Fruit fly (Drosophila melanogaster): ENCODE results near the gene Arts.
A peak's percentile ranks its signal among the peaks of the same experiment; 100 is the strongest.

The Arts gene

dm6 chr3L:16566093-16566492 is 36.6 kb upstream of the Arts start (continued):
- no peak for TF ChIP-seq tup (GFP tag; optimal IDR thresholded peaks at IDR 0.05)
- no peak for TF ChIP-seq gfzf (GFP tag; optimal IDR thresholded peaks at IDR 0.05)
- TF ChIP-seq ranshi (GFP tag; IDR thresholded peaks at IDR 0.05): no peak
- TF ChIP-seq CG12219 (GFP tag; optimal IDR thresholded peaks at IDR 0.05): no peak
- TF ChIP-seq CG14441 (GFP tag; IDR thresholded peaks at IDR 0.05): no peak
- peak; percentile 27; the same call in 1 of the 3 replicates for TF ChIP-seq tgo (GFP tag; IDR thresholded peaks at IDR 0.05)
- no peak for TF ChIP-seq chm (GFP tag; IDR thresholded peaks at IDR 0.05)
- TF ChIP-seq CG9215 (GFP tag; IDR thresholded peaks at IDR 0.05): no peak
- TF ChIP-seq Hsf (GFP tag; optimal IDR thresholded peaks at IDR 0.05): peak; percentile 12
- TF ChIP-seq ewg (GFP tag; optimal IDR thresholded peaks at IDR 0.05): no peak
- TF ChIP-seq nerfin-2 (GFP tag; IDR thresholded peaks at IDR 0.05; ENCODE audit: partially characterized antibody): no peak
- TF ChIP-seq sd (tag; optimal IDR thresholded peaks at IDR 0.05): no peak
- TF ChIP-seq run (tag; optimal IDR thresholded peaks at IDR 0.05): no peak
- TF ChIP-seq stwl (tag; optimal IDR thresholded peaks at IDR 0.05): no peak
- TF ChIP-seq CG18619 (GFP tag; optimal IDR thresholded peaks at IDR 0.05): no peak
- TF ChIP-seq CG5245 (GFP tag; optimal IDR thresholded peaks at IDR 0.05): no peak
- peak in 1 of 3 experiments; percentile 21 for TF ChIP-seq lola (GFP tag; optimal IDR thresholded peaks at IDR 0.05)
- TF ChIP-seq Aef1 (GFP tag; IDR thresholded peaks at IDR 0.05): no peak
- TF ChIP-seq Ets65A (GFP tag): no peak
- no peak for TF ChIP-seq CG12104 (GFP tag; optimal IDR thresholded peaks at IDR 0.05)
- TF ChIP-seq dpn (GFP tag; optimal IDR thresholded peaks at IDR 0.05): no peak
- TF ChIP-seq Hmr (GFP tag; optimal IDR thresholded peaks at IDR 0.05): no peak
- no peak for TF ChIP-seq Scr (GFP tag; IDR thresholded peaks at IDR 0.05; ENCODE audit: partially characterized antibody)
- TF ChIP-seq pan (optimal IDR thresholded peaks at IDR 0.05): no peak
- TF ChIP-seq pan (GFP tag; optimal IDR thresholded peaks at IDR 0.05 in 1 of 2, IDR thresholded peaks at IDR 0.05 in 1 of 2): peak in 1 of 2 experiments; percentile 25
- TF ChIP-seq ro (GFP tag; IDR thresholded peaks at IDR 0.05): no peak
- no peak for TF ChIP-seq D (optimal IDR thresholded peaks at IDR 0.05)
- no peak for TF ChIP-seq D (GFP tag; optimal IDR thresholded peaks at IDR 0.05)
- TF ChIP-seq CG8478 (optimal IDR thresholded peaks at IDR 0.05): no peak
- no peak for TF ChIP-seq Sry-δ (GFP tag; optimal IDR thresholded peaks at IDR 0.05)
- no peak for TF ChIP-seq Dad (GFP tag; optimal IDR thresholded peaks at IDR 0.05)
- no peak for TF ChIP-seq cad (GFP tag; optimal IDR thresholded peaks at IDR 0.05)
- no peak for TF ChIP-seq grau (tag; optimal IDR thresholded peaks at IDR 0.05)
- peak in 1 of 2 experiments; percentile 32 for TF ChIP-seq Hr51 (GFP tag; optimal IDR thresholded peaks at IDR 0.05)
- TF ChIP-seq CG17328 (GFP tag; IDR thresholded peaks at IDR 0.05): no peak
- 0 out of 2 replicates have a peak, but pooled peaks have one; percentile 32 for TF ChIP-seq CG31441 (GFP tag; IDR thresholded peaks at IDR 0.05)
- TF ChIP-seq GATAe (GFP tag; conservative IDR thresholded peaks at IDR 0.05): no peak
- peak; percentile 30 for TF ChIP-seq phol (tag; optimal IDR thresholded peaks at IDR 0.05)
- no peak for TF ChIP-seq CkIIα-i1 (GFP tag; IDR thresholded peaks at IDR 0.05)
- TF ChIP-seq jing (GFP tag; optimal IDR thresholded peaks at IDR 0.05): no peak
- 0 out of 2 replicates have a peak, but pooled peaks have one; percentile 11 for TF ChIP-seq H2.0 (GFP tag; IDR thresholded peaks at IDR 0.05)
- TF ChIP-seq CG1529 (GFP tag; optimal IDR thresholded peaks at IDR 0.05): no peak
- TF ChIP-seq zen (tag; optimal IDR thresholded peaks at IDR 0.05): peak; percentile 51
- no peak for TF ChIP-seq fru (optimal IDR thresholded peaks at IDR 0.05)
- TF ChIP-seq CG15073 (GFP tag; optimal IDR thresholded peaks at IDR 0.05): no peak
- TF ChIP-seq Lpt (GFP tag; optimal IDR thresholded peaks at IDR 0.05): no peak
- no peak for TF ChIP-seq CG13624 (GFP tag; optimal IDR thresholded peaks at IDR 0.05)
- peak; percentile 39 for TF ChIP-seq CG11504 (tag; optimal IDR thresholded peaks at IDR 0.05)
- peak; percentile 11 for TF ChIP-seq CG9727 (GFP tag; optimal IDR thresholded peaks at IDR 0.05)
- no peak for TF ChIP-seq CG14965 (GFP tag; optimal IDR thresholded peaks at IDR 0.05; ENCODE audit: borderline replicate concordance)
- no peak for TF ChIP-seq CG1647 (GFP tag; optimal IDR thresholded peaks at IDR 0.05)
- no peak for TF ChIP-seq sob (GFP tag; IDR thresholded peaks at IDR 0.05)
- no peak for TF ChIP-seq insv (GFP tag; optimal IDR thresholded peaks at IDR 0.05)

Data from whole organism, embryonic.